Worm (Caenorhabditis elegans) whole organism, L2 larva: ENCODE data around the gene C45H4.13.

Source experiments
- ceh-16 ChIP-seq: fragments of 150-350 bp; optimal IDR thresholded peaks from 2 replicates; lab custom pipeline; 2014; ENCODE audit warnings: missing biosample characterization, missing genetic modification characterization
- nhr-25 ChIP-seq: fragments of 150-350 bp; sonication (generic microtip); optimal IDR thresholded peaks from 3 replicates; lab custom pipeline; 2014; ENCODE audit warnings: missing biosample characterization, missing genetic modification characterization

ce11 chrV:2126554-2126953 is 24.2 kb downstream of the C45H4.13 start:
- TF ChIP-seq nhr-25 (no peak), ceh-16 (tag; lab: Kevin White, UChicago) (no peak)
